Worm (Caenorhabditis elegans) whole organism, L3 larva: ENCODE measurements around the gene far-2.

Experiments used
- R02D3.7 ChIP-seq: fragments of 150-350 bp; optimal IDR thresholded peaks from 2 replicates; lab custom pipeline; 2014; ENCODE audit warnings: missing biosample characterization, missing genetic modification characterization
- ZK546.5 ChIP-seq: sonication (generic microtip); optimal IDR thresholded peaks from 2 replicates; lab custom pipeline; 2017; ENCODE audit warnings: missing biosample characterization, missing genetic modification characterization
- nhr-23 ChIP-seq: fragments of 150-350 bp; optimal IDR thresholded peaks from 2 replicates; lab custom pipeline; 2014; ENCODE audit warnings: missing biosample characterization, missing genetic modification reagents, missing genetic modification characterization
- nhr-76 ChIP-seq: fragments of 150-350 bp; sonication (generic microtip); optimal IDR thresholded peaks from 5 replicates; lab custom pipeline; 2014; ENCODE audit warnings: missing biosample characterization, missing genetic modification characterization

ce11 chrIII:9109172-9109571 lies 27.5 kb downstream of the far-2 start, which contains the start of gene cya-1:
- TF ChIP-seq ZK546.5 (tag; lab: Kevin White, UChicago) (no peak), nhr-23 (tag; lab: Kevin White, UChicago) (no peak), nhr-76 (tag; lab: Kevin White, UChicago) (no peak), R02D3.7 (tag; lab: Kevin White, UChicago) (no peak)
